Worm (Caenorhabditis elegans) whole organism, L3 larva: ENCODE data around the gene T05A7.3.

ENCODE experiments used
- elt-2 ChIP-seq: sonication (generic microtip); optimal IDR thresholded peaks from 2 replicates; lab custom pipeline; 2016; ENCODE audit warnings: missing genetic modification reagents, mild to moderate bottlenecking, missing genetic modification characterization, missing compliant biosample characterization
- elt-3 ChIP-seq, 3 experiments: fragments of 150-350 bp in 1 of 3; sonication (generic microtip) in 2 of 3; optimal IDR thresholded peaks; 2 replicates in 2 of 3; 4 replicates in 1 of 3; lab custom pipeline; 2014 to 2017; ENCODE audit warnings: missing biosample characterization in 3 of 3, missing genetic modification characterization in 3 of 3
- fos-1 ChIP-seq: fragments of 150-350 bp; optimal IDR thresholded peaks from 2 replicates; lab custom pipeline; 2014; ENCODE audit warnings: missing biosample characterization, missing genetic modification characterization
- lin-39 ChIP-seq: fragments of 150-350 bp; optimal IDR thresholded peaks from 2 replicates; lab custom pipeline; 2018; ENCODE audit warnings: missing biosample characterization, missing genetic modification reagents, missing genetic modification characterization
- nfya-1 ChIP-seq: sonication (generic microtip); optimal IDR thresholded peaks from 2 replicates; lab custom pipeline; 2017; ENCODE audit warnings: missing genetic modification characterization, mild to moderate bottlenecking, missing compliant biosample characterization, antibody characterized with exemption, moderate library complexity; ENCODE audit not compliant: insufficient read depth
- nhr-12 ChIP-seq: fragments of 150-350 bp; optimal IDR thresholded peaks from 2 replicates; lab custom pipeline; 2014; ENCODE audit warnings: missing biosample characterization, missing genetic modification characterization
- nhr-237 ChIP-seq: fragments of 150-350 bp; optimal IDR thresholded peaks from 2 replicates; lab custom pipeline; 2014; ENCODE audit warnings: missing biosample characterization, missing genetic modification characterization
- pqm-1 ChIP-seq: fragments of 150-350 bp; optimal IDR thresholded peaks from 2 replicates; lab custom pipeline; 2017; ENCODE audit warnings: missing biosample characterization, missing genetic modification characterization, inconsistent platforms
- sea-2 ChIP-seq: fragments of 150-350 bp; sonication (generic microtip); optimal IDR thresholded peaks from 4 replicates; lab custom pipeline; 2014; ENCODE audit warnings: missing biosample characterization, missing genetic modification reagents, missing genetic modification characterization
- skn-1 ChIP-seq: fragments of 150-350 bp; optimal IDR thresholded peaks from 2 replicates; lab custom pipeline; 2014; ENCODE audit warnings: missing biosample characterization, missing genetic modification characterization
- unc-39 ChIP-seq: sonication (generic microtip); optimal IDR thresholded peaks from 4 replicates; lab custom pipeline; 2017; ENCODE audit warnings: missing biosample characterization, missing genetic modification characterization

DNA sequence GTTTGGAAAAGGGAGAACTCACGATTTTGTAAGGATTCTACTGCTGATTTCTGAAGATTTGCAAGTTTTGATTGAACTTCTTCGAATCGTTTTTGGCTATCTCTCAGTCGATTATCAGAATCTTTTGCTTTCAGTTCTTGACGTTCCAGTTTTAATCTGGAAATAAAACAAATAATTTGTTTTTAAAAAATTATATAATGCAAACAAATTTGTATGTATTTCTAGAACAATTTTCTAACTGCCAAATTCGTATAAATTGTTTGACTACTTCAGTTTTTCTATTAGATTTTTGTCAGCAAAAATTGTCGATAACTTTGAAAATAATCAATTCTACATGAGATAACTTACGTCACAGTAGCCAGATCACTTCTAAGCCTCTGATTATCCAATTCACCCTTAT is 44.1 kb upstream of the T05A7.3 start:
- TF ChIP-seq lin-39 (tag; lab: Kevin White, UChicago), result no peak
- no peak for TF ChIP-seq unc-39 (tag; lab: Kevin White, UChicago)
- TF ChIP-seq nfya-1 (tag; lab: Kevin White, UChicago), result no peak
- no peak for TF ChIP-seq elt-2
- no peak for TF ChIP-seq nhr-12
- TF ChIP-seq skn-1 (tag; lab: Kevin White, UChicago), result no peak
- TF ChIP-seq elt-3 (tag; optimal IDR thresholded peaks at IDR 0.05; lab: Kevin White, UChicago), result no peak
- TF ChIP-seq fos-1 (tag; lab: Kevin White, UChicago), result no peak
- no peak for TF ChIP-seq pqm-1 (tag; lab: Kevin White, UChicago)
- TF ChIP-seq nhr-237 (tag; lab: Kevin White, UChicago), result no peak
- no peak for TF ChIP-seq sea-2 (GFP tag; lab: Kevin White, UChicago)
